Fruit fly (Drosophila melanogaster) whole organism, embryonic: ENCODE measurements around the gene Rab39.
A peak's percentile ranks its signal among the peaks of the same experiment; 100 is the strongest.

Experiments used
- B-H2 ChIP-seq: fragments of 200-800 bp; sonication (Bioruptor generic); optimal IDR thresholded peaks from 2 replicates; lab custom pipeline; 2018; ENCODE audit warnings: missing biosample characterization, mild to moderate bottlenecking, missing genetic modification characterization
- BEAF-32 ChIP-seq: fragments of 200-800 bp; sonication (Bioruptor generic); optimal IDR thresholded peaks from 3 replicates; lab custom pipeline; 2017; ENCODE audit warnings: missing biosample characterization, missing genetic modification characterization, mild to moderate bottlenecking, moderate library complexity, missing genetic modification reagents
- Bgb ChIP-seq: fragments of 200-800 bp; sonication (Bioruptor generic); IDR thresholded peaks from 2 replicates; pipeline ENCODE4 v1.3.6; 2022; ENCODE audit warnings: missing biosample characterization, missing genetic modification characterization; ENCODE audit not compliant: partially characterized antibody
- CG11504 ChIP-seq: fragments of 200-800 bp; sonication (Bioruptor generic); optimal IDR thresholded peaks from 3 replicates; lab custom pipeline; 2019; ENCODE audit warnings: missing biosample characterization, mild to moderate bottlenecking, missing genetic modification characterization, moderate library complexity
- CG13287 ChIP-seq: fragments of 200-800 bp; sonication (Bioruptor generic); IDR thresholded peaks from 2 replicates; pipeline ENCODE4 v1.3.6; 2022; ENCODE audit warnings: missing biosample characterization, missing genetic modification characterization; ENCODE audit not compliant: partially characterized antibody
- CG15514 ChIP-seq: fragments of 200-800 bp; sonication (Bioruptor generic); optimal IDR thresholded peaks from 3 replicates; lab custom pipeline; 2017; ENCODE audit warnings: missing biosample characterization, missing genetic modification characterization, mild to moderate bottlenecking, moderate library complexity, missing genetic modification reagents
- CG17829 ChIP-seq: fragments of 200-800 bp; optimal IDR thresholded peaks from 2 replicates; lab custom pipeline; 2019; ENCODE audit warnings: missing biosample characterization, mild to moderate bottlenecking, missing genetic modification characterization, moderate library complexity
- CG2116 ChIP-seq: fragments of 200-800 bp; sonication (Bioruptor generic); optimal IDR thresholded peaks from 3 replicates; lab custom pipeline; 2018; ENCODE audit warnings: missing biosample characterization, mild to moderate bottlenecking, missing genetic modification characterization
- CG30020 ChIP-seq: fragments of 200-800 bp; optimal IDR thresholded peaks from 2 replicates; lab custom pipeline; 2019; ENCODE audit warnings: missing biosample characterization, mild to moderate bottlenecking, missing genetic modification characterization, moderate library complexity
- CG4617 ChIP-seq: fragments of 200-800 bp; sonication (Bioruptor generic); optimal IDR thresholded peaks from 3 replicates; lab custom pipeline; 2016; ENCODE audit warnings: missing biosample characterization, missing genetic modification characterization, borderline replicate concordance
- CG8765 ChIP-seq: fragments of 200-800 bp; sonication (Bioruptor generic); IDR thresholded peaks from 2 replicates; pipeline ENCODE4 v1.3.6; 2022; ENCODE audit warnings: missing biosample characterization, missing genetic modification characterization
- CG9932 ChIP-seq: fragments of 200-800 bp; sonication (Bioruptor generic); IDR thresholded peaks from 2 replicates; pipeline ENCODE4 v1.3.6; 2022; ENCODE audit warnings: missing biosample characterization, missing genetic modification characterization
- Deaf1 ChIP-seq: fragments of 200-800 bp; optimal IDR thresholded peaks from 3 replicates; lab custom pipeline; 2019; ENCODE audit warnings: missing biosample characterization, mild to moderate bottlenecking, missing genetic modification characterization, moderate library complexity
- Dfd ChIP-seq, 2 experiments: fragments of >200 bp; optimal IDR thresholded peaks; 2 replicates each; lab custom pipeline; 2017; ENCODE audit warnings: missing biosample characterization in 2 of 2, missing genetic modification characterization in 2 of 2
- Dip3 ChIP-seq: fragments of 200-800 bp; sonication (Bioruptor generic); optimal IDR thresholded peaks from 3 replicates; lab custom pipeline; 2016; ENCODE audit warnings: missing biosample characterization, missing genetic modification characterization
- Ets97D ChIP-seq: fragments of 200-800 bp; sonication (Bioruptor generic); optimal IDR thresholded peaks from 3 replicates; lab custom pipeline; 2016; ENCODE audit warnings: missing biosample characterization, missing genetic modification characterization
- Fer1 ChIP-seq: fragments of 200-800 bp; sonication (Bioruptor generic); optimal IDR thresholded peaks from 2 replicates; lab custom pipeline; 2017; ENCODE audit warnings: missing biosample characterization, mild to moderate bottlenecking, missing genetic modification characterization
- Gsc ChIP-seq: fragments of 200-800 bp; sonication (Bioruptor generic); IDR thresholded peaks from 2 replicates; pipeline ENCODE4 v1.3.6; 2022; ENCODE audit warnings: missing biosample characterization, missing genetic modification characterization
- HLH4C ChIP-seq: fragments of 200-800 bp; sonication (Bioruptor generic); IDR thresholded peaks from 3 replicates; pipeline ENCODE4 v1.3.6; 2022; ENCODE audit warnings: missing biosample characterization, missing genetic modification characterization; ENCODE audit not compliant: partially characterized antibody
- MBD-R2 ChIP-seq: fragments of 200-800 bp; sonication (Bioruptor generic); IDR thresholded peaks from 2 replicates; pipeline ENCODE4 v1.3.6; 2022; ENCODE audit warnings: missing biosample characterization, missing genetic modification characterization
- MESR4 ChIP-seq: fragments of 200-800 bp; sonication (Bioruptor generic); optimal IDR thresholded peaks from 2 replicates; lab custom pipeline; 2018; ENCODE audit warnings: missing biosample characterization, mild to moderate bottlenecking, missing genetic modification characterization, moderate library complexity
- Mad ChIP-seq: fragments of 200-800 bp; sonication (Bioruptor generic); optimal IDR thresholded peaks from 2 replicates; lab custom pipeline; 2016; ENCODE audit warnings: missing biosample characterization, missing genetic modification characterization
- Med ChIP-seq: fragments of 200-800 bp; sonication (Bioruptor generic); peaks from one replicate; lab custom pipeline; 2016; ENCODE audit warnings: missing biosample characterization, missing genetic modification characterization, mild to moderate bottlenecking, inconsistent platforms, moderate library complexity
- Oaz ChIP-seq: fragments of 200-800 bp; sonication (Bioruptor generic); IDR thresholded peaks from 2 replicates; pipeline ENCODE4 v1.3.6; 2022; ENCODE audit warnings: missing biosample characterization, missing genetic modification characterization
- Rfx ChIP-seq: fragments of 200-800 bp; sonication (Bioruptor generic); IDR thresholded peaks from 2 replicates; pipeline ENCODE4 v1.3.6; 2022; ENCODE audit warnings: missing biosample characterization, missing genetic modification characterization
- Sin3A ChIP-seq: fragments of >200 bp; optimal IDR thresholded peaks from 2 replicates; lab custom pipeline; 2018
- YL-1 ChIP-seq: fragments of 200-800 bp; sonication (Bioruptor generic); optimal IDR thresholded peaks from 3 replicates; lab custom pipeline; 2017; ENCODE audit warnings: missing biosample characterization, mild to moderate bottlenecking, missing genetic modification characterization
- az2 ChIP-seq: fragments of 200-800 bp; sonication (Bioruptor generic); optimal IDR thresholded peaks from 3 replicates; lab custom pipeline; 2016; ENCODE audit warnings: missing biosample characterization, missing genetic modification characterization
- chn ChIP-seq: fragments of 200-800 bp; sonication (Bioruptor generic); optimal IDR thresholded peaks from 2 replicates; lab custom pipeline; 2016; ENCODE audit warnings: missing biosample characterization, missing genetic modification characterization
- dan ChIP-seq: fragments of 200-800 bp; sonication (Bioruptor generic); IDR thresholded peaks from 2 replicates; pipeline ENCODE4 v1.3.6; 2022; ENCODE audit warnings: missing biosample characterization, missing genetic modification characterization
- danr ChIP-seq: fragments of 200-800 bp; sonication (Bioruptor generic); IDR thresholded peaks from 2 replicates; pipeline ENCODE4 v1.3.6; 2022; ENCODE audit warnings: missing biosample characterization, missing genetic modification characterization
- dm ChIP-seq: fragments of 200-800 bp; sonication (Bioruptor generic); optimal IDR thresholded peaks from 3 replicates; lab custom pipeline; 2016; ENCODE audit warnings: missing biosample characterization, missing genetic modification characterization
- eve ChIP-seq, 2 experiments: fragments of >200 bp; optimal IDR thresholded peaks; 2 replicates each; lab custom pipeline; 2017; ENCODE audit warnings: missing biosample characterization in 2 of 2, missing genetic modification characterization in 2 of 2
- eyg ChIP-seq: fragments of 200-800 bp; sonication (Bioruptor generic); optimal IDR thresholded peaks from 3 replicates; lab custom pipeline; 2016; ENCODE audit warnings: missing biosample characterization, missing genetic modification characterization
- fd102C ChIP-seq: fragments of 200-800 bp; sonication (Bioruptor generic); optimal IDR thresholded peaks from 2 replicates; lab custom pipeline; 2018; ENCODE audit warnings: missing biosample characterization, mild to moderate bottlenecking, missing genetic modification characterization, moderate library complexity
- fd96Cb ChIP-seq: fragments of 200-800 bp; sonication (Bioruptor generic); optimal IDR thresholded peaks from 2 replicates; lab custom pipeline; 2018; ENCODE audit warnings: missing biosample characterization, mild to moderate bottlenecking, missing genetic modification characterization, moderate library complexity
- gcm ChIP-seq: fragments of 200-800 bp; sonication (Bioruptor generic); optimal IDR thresholded peaks from 2 replicates; lab custom pipeline; 2019; ENCODE audit warnings: missing biosample characterization, mild to moderate bottlenecking, missing genetic modification characterization, moderate library complexity
- h ChIP-seq: fragments of >200 bp; optimal IDR thresholded peaks from 2 replicates; lab custom pipeline; 2017
- hb ChIP-seq: fragments of 200-800 bp; sonication (Bioruptor generic); IDR thresholded peaks from 3 replicates; pipeline ENCODE4 v1.3.6; 2022; ENCODE audit warnings: missing biosample characterization, missing genetic modification characterization; ENCODE audit not compliant: partially characterized antibody
- hkb ChIP-seq, 2 experiments: fragments of 200-800 bp in 1 of 2; fragments of >200 bp in 1 of 2; sonication (Bioruptor generic) in 1 of 2; IDR thresholded peaks in 1 of 2; optimal IDR thresholded peaks in 1 of 2; 2 replicates each; pipeline versions ENCODE4 v1.3.6 to Lab custom; 2017 to 2022; ENCODE audit warnings: missing biosample characterization in 1 of 2, missing genetic modification characterization in 1 of 2
- lab ChIP-seq: fragments of 200-800 bp; sonication (Bioruptor generic); optimal IDR thresholded peaks from 3 replicates; lab custom pipeline; 2017; ENCODE audit warnings: missing biosample characterization, missing genetic modification characterization, mild to moderate bottlenecking, moderate library complexity, missing genetic modification reagents
- nerfin-1 ChIP-seq: fragments of 200-800 bp; sonication (Bioruptor generic); optimal IDR thresholded peaks from 3 replicates; lab custom pipeline; 2019; ENCODE audit warnings: missing biosample characterization, mild to moderate bottlenecking, missing genetic modification characterization, moderate library complexity
- p53 ChIP-seq: fragments of 200-800 bp; sonication (Bioruptor generic); optimal IDR thresholded peaks from 2 replicates; lab custom pipeline; 2016; ENCODE audit warnings: missing biosample characterization, missing genetic modification characterization
- pb ChIP-seq: fragments of 200-800 bp; sonication (Bioruptor generic); optimal IDR thresholded peaks from 3 replicates; lab custom pipeline; 2016; ENCODE audit warnings: missing biosample characterization, missing genetic modification characterization
- phol ChIP-seq: fragments of 200-800 bp; sonication (Bioruptor generic); optimal IDR thresholded peaks from 3 replicates; lab custom pipeline; 2018; ENCODE audit warnings: missing biosample characterization, mild to moderate bottlenecking, missing genetic modification characterization, moderate library complexity
- pros ChIP-seq: fragments of 200-800 bp; sonication (Bioruptor generic); optimal IDR thresholded peaks from 3 replicates; lab custom pipeline; 2019; ENCODE audit warnings: missing biosample characterization, mild to moderate bottlenecking, missing genetic modification characterization, moderate library complexity
- seq ChIP-seq: fragments of 200-800 bp; sonication (Bioruptor generic); IDR thresholded peaks from 2 replicates; pipeline ENCODE4 v1.3.6; 2022; ENCODE audit warnings: missing biosample characterization, missing genetic modification characterization
- stwl ChIP-seq: fragments of 200-800 bp; sonication (Bioruptor generic); optimal IDR thresholded peaks from 3 replicates; lab custom pipeline; 2018; ENCODE audit warnings: missing biosample characterization, mild to moderate bottlenecking, missing genetic modification characterization, moderate library complexity
- usp ChIP-seq: fragments of >200 bp; optimal IDR thresholded peaks from 2 replicates; lab custom pipeline; 2017; ENCODE audit warnings: missing biosample characterization, missing genetic modification characterization
- vvl ChIP-seq: fragments of 200-800 bp; sonication (Bioruptor generic); IDR thresholded peaks from 2 replicates; pipeline ENCODE4 v1.3.6; 2022; ENCODE audit warnings: missing biosample characterization, missing genetic modification characterization

Gene Rab39

DNA sequence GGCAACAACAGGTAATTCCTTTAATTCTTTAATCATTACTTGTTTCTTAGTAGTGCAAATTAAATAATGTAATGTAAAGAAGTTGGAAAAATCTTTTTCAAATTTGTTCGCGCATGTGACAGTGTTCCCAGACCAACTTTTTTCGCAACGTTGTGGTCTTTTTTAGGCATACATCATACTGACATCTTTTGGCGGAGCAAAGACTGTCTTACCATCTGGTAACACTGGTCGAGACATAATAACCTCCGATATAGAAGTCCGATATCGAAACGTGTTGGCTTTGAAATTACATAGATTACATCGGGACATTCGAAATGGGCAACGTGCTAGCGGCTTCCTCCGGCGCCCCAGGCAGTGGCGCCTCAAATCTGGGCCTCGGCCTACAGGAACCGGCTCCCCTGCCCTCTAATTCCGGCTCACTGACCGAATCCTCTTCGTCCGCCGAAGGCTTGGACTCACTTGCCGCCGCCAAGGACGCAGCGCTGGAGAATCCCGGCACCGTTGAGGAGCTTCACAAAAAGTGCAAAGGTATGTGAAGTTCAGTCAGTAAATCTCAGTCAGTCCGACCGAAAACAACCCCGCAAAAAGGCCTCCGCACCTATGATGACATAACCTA lies 2.5 kb downstream of the Rab39 start (continued):
- TF ChIP-seq CG2116 (GFP tag; lab: Kevin White, UChicago) (peak; percentile 25), Fer1 (GFP tag; lab: Kevin White, UChicago) (peak; percentile 22), hb (GFP tag; lab: Robert Waterston, UW) (no peak), Oaz (GFP tag; lab: Robert Waterston, UW) (no peak), Ets97D (GFP tag; lab: Kevin White, UChicago) (peak; percentile 32), eve (GFP tag; optimal IDR thresholded peaks at IDR 0.05; lab: Kevin White, UChicago) (no peak), CG13287 (GFP tag; lab: Robert Waterston, UW) (peak; percentile 58), hkb (optimal IDR thresholded peaks at IDR 0.05; lab: Kevin White, UChicago) (peak; percentile 1), hkb (GFP tag; IDR thresholded peaks at IDR 0.05; lab: Robert Waterston, UW) (no peak), seq (GFP tag; lab: Robert Waterston, UW) (no peak), B-H2 (GFP tag; lab: Kevin White, UChicago) (peak; percentile 1), pb (GFP tag; lab: Kevin White, UChicago) (no peak), CG9932 (GFP tag; lab: Robert Waterston, UW) (no peak), BEAF-32 (peak; percentile 55), YL-1 (GFP tag; lab: Kevin White, UChicago) (peak; percentile 39), Mad (no peak), Dfd (GFP tag; optimal IDR thresholded peaks at IDR 0.05; lab: Kevin White, UChicago) (no peak), Sin3A (lab: Kevin White, UChicago) (peak; percentile 44), az2 (GFP tag; lab: Kevin White, UChicago) (no peak), stwl (tag; lab: Kevin White, UChicago) (peak; percentile 88), fd102C (GFP tag; lab: Kevin White, UChicago) (no peak), lab (GFP tag; lab: Kevin White, UChicago) (no peak), Dip3 (GFP tag; lab: Kevin White, UChicago) (no peak), eyg (no peak), usp (GFP tag; lab: Kevin White, UChicago) (no peak), CG4617 (GFP tag; lab: Kevin White, UChicago) (peak; percentile 60), Deaf1 (tag; lab: Kevin White, UChicago) (no peak), CG30020 (tag; lab: Kevin White, UChicago) (no peak), Bgb (GFP tag; lab: Robert Waterston, UW) (peak; percentile 45; the same call in 1 of the 2 replicates), CG8765 (GFP tag; lab: Robert Waterston, UW) (no peak), fd96Cb (tag; lab: Kevin White, UChicago) (no peak), vvl (GFP tag; lab: Robert Waterston, UW) (0 out of 2 replicates have a peak, but pooled peaks have one; percentile 30), Med (peak; percentile 81), pros (GFP tag; lab: Kevin White, UChicago) (no peak), CG17829 (tag; lab: Kevin White, UChicago) (peak; percentile 24), Gsc (no peak), CG15514 (GFP tag; lab: Kevin White, UChicago) (peak; percentile 75), dan (GFP tag; lab: Robert Waterston, UW) (no peak), CG11504 (tag; lab: Kevin White, UChicago) (peak; percentile 6), dm (GFP tag; lab: Kevin White, UChicago) (peak; percentile 63), MESR4 (peak; percentile 71), gcm (GFP tag; lab: Kevin White, UChicago) (no peak), phol (peak; percentile 50), MBD-R2 (peak; percentile 57), danr (no peak), nerfin-1 (tag; lab: Kevin White, UChicago) (peak; percentile 17), p53 (GFP tag; lab: Kevin White, UChicago) (peak; percentile 17), chn (GFP tag; lab: Kevin White, UChicago) (no peak), h (no peak), HLH4C (GFP tag; lab: Robert Waterston, UW) (no peak), Rfx (GFP tag; lab: Robert Waterston, UW) (peak; percentile 24; the same call in 1 of the 2 replicates)
